Fruit fly (Drosophila melanogaster): Measurements from ENCODE around the gene BI-1.

Gene BI-1

dm6 chr3L:8288396-8288795, 20.3 kb downstream of the BI-1 start (continued):
- TF ChIP-seq CG12659 (GFP tag; optimal IDR thresholded peaks at IDR 0.05): peak; percentile 20
- no peak for TF ChIP-seq NK7.1 (GFP tag; optimal IDR thresholded peaks at IDR 0.05)
- peak; percentile 24 for TF ChIP-seq mam (GFP tag; optimal IDR thresholded peaks at IDR 0.05)
- TF ChIP-seq CG2120 (GFP tag; optimal IDR thresholded peaks at IDR 0.05): peak; percentile 46
- peak; percentile 35; the same call in 1 of the 2 replicates for TF ChIP-seq lmd (GFP tag; IDR thresholded peaks at IDR 0.05)
- TF ChIP-seq Pdp1 (GFP tag; optimal IDR thresholded peaks at IDR 0.05): no peak
- peak; percentile 1 for TF ChIP-seq Hr3 (GFP tag; optimal IDR thresholded peaks at IDR 0.05)

- TF ChIP-seq Drgx (GFP tag; IDR thresholded peaks at IDR 0.05) (0 out of 2 replicates have a peak, but pooled peaks have one; percentile 18), ERR (GFP tag; optimal IDR thresholded peaks at IDR 0.05) (no peak), Ets65A (GFP tag) (peak; percentile 4), row (GFP tag; IDR thresholded peaks at IDR 0.05) (0 out of 3 replicates have a peak, but pooled peaks have one; percentile 14)
Measured at dm6 chr3L:8286397-8286796, 22.3 kb downstream of the BI-1 start.

- TF ChIP-seq CG9932 (GFP tag; IDR thresholded peaks at IDR 0.05): no peak
- no peak for TF ChIP-seq CG2116 (GFP tag; optimal IDR thresholded peaks at IDR 0.05)
- TF ChIP-seq CG14667 (GFP tag; IDR thresholded peaks at IDR 0.05): no peak
- no peak for TF ChIP-seq HLH4C (GFP tag; IDR thresholded peaks at IDR 0.05; ENCODE audit: partially characterized antibody)
- no peak for TF ChIP-seq da (GFP tag; optimal IDR thresholded peaks at IDR 0.05)
- TF ChIP-seq gem (tag; optimal IDR thresholded peaks at IDR 0.05): peak; percentile 56
- no peak for TF ChIP-seq Dp (GFP tag; optimal IDR thresholded peaks at IDR 0.05)
- TF ChIP-seq zfh2 (GFP tag; optimal IDR thresholded peaks at IDR 0.05): no peak
- peak; percentile 12 for TF ChIP-seq Sox100B (GFP tag; optimal IDR thresholded peaks at IDR 0.05)
- TF ChIP-seq Asciz (GFP tag; optimal IDR thresholded peaks at IDR 0.05): no peak
- TF ChIP-seq CG3995 (GFP tag; optimal IDR thresholded peaks at IDR 0.05): no peak
- no peak for TF ChIP-seq ftz-f1 (GFP tag; optimal IDR thresholded peaks at IDR 0.05)
- no peak for TF ChIP-seq chm (GFP tag; IDR thresholded peaks at IDR 0.05)
- TF ChIP-seq grau (tag; optimal IDR thresholded peaks at IDR 0.05): peak; percentile 12
- TF ChIP-seq CG31441 (GFP tag; IDR thresholded peaks at IDR 0.05): 0 out of 2 replicates have a peak, but pooled peaks have one; percentile 16
- TF ChIP-seq CG11504 (tag; optimal IDR thresholded peaks at IDR 0.05): peak; percentile 44
- no peak for TF ChIP-seq ewg (GFP tag; optimal IDR thresholded peaks at IDR 0.05)
- peak; percentile 44 for TF ChIP-seq CG7839 (tag; optimal IDR thresholded peaks at IDR 0.05)
- TF ChIP-seq sens (GFP tag): peak; percentile 77
- no peak for TF ChIP-seq phol (tag; optimal IDR thresholded peaks at IDR 0.05)
- TF ChIP-seq CG12942 (GFP tag; optimal IDR thresholded peaks at IDR 0.05): no peak
- TF ChIP-seq CG11560 (tag; IDR thresholded peaks at IDR 0.05): no peak
- no peak for TF ChIP-seq B-H1 (GFP tag; IDR thresholded peaks at IDR 0.05)
- no peak for TF ChIP-seq al (GFP tag; IDR thresholded peaks at IDR 0.05)
- no peak for TF ChIP-seq crc (GFP tag; optimal IDR thresholded peaks at IDR 0.05)
- no peak for TF ChIP-seq CG17361 (GFP tag; IDR thresholded peaks at IDR 0.05)
- TF ChIP-seq Ptx1 (GFP tag; IDR thresholded peaks at IDR 0.05): 0 out of 2 replicates have a peak, but pooled peaks have one; percentile 29
- TF ChIP-seq zf30C (GFP tag; optimal IDR thresholded peaks at IDR 0.05): no peak
- no peak for TF ChIP-seq CG3065 (GFP tag; optimal IDR thresholded peaks at IDR 0.05)
- no peak for TF ChIP-seq CG13775 (GFP tag; optimal IDR thresholded peaks at IDR 0.05)
- no peak for TF ChIP-seq CG9797 (GFP tag; optimal IDR thresholded peaks at IDR 0.05)
- no peak for TF ChIP-seq CG17385 (GFP tag; optimal IDR thresholded peaks at IDR 0.05)
- TF ChIP-seq Fer3 (tag; optimal IDR thresholded peaks at IDR 0.05): peak; percentile 1
- no peak for TF ChIP-seq hth (optimal IDR thresholded peaks at IDR 0.05)
- peak; percentile 21 for TF ChIP-seq nmo (GFP tag; optimal IDR thresholded peaks at IDR 0.05)
- TF ChIP-seq CG31388 (GFP tag; optimal IDR thresholded peaks at IDR 0.05): no peak
- TF ChIP-seq dmrt99B (tag; optimal IDR thresholded peaks at IDR 0.05): peak; percentile 53
- no peak for TF ChIP-seq CG4282 (GFP tag; optimal IDR thresholded peaks at IDR 0.05)
- TF ChIP-seq CG12769 (tag; optimal IDR thresholded peaks at IDR 0.05): no peak
Measured at dm6 chr3L:8285773-8286172, 23.0 kb downstream of the BI-1 start.
